Worm (Caenorhabditis elegans) whole organism, late embryonic: ENCODE measurements around the gene T02B11.6.
"Not testable (repeated sequence)": the region's sequence is repeated elsewhere in the genome, so short reads cannot be mapped to it uniquely, and the experiment has no call there.

Experiments
- C08G9.2 ChIP-seq: sonication (generic microtip); optimal IDR thresholded peaks from 2 replicates; lab custom pipeline; 2016; ENCODE audit warnings: mild to moderate bottlenecking, missing genetic modification characterization, moderate library complexity, missing compliant biosample characterization
- K09A11.1 ChIP-seq: sonication (generic microtip); optimal IDR thresholded peaks from 2 replicates; lab custom pipeline; 2017; ENCODE audit warnings: antibody characterized with exemption, mild to moderate bottlenecking, missing genetic modification characterization, missing compliant biosample characterization; ENCODE audit not compliant: insufficient read depth
- Y22D7AL.16 ChIP-seq: sonication (generic microtip); optimal IDR thresholded peaks from 2 replicates; lab custom pipeline; 2016; ENCODE audit warnings: missing genetic modification characterization, missing compliant biosample characterization
- ahr-1 ChIP-seq: sonication (generic microtip); optimal IDR thresholded peaks from 2 replicates; lab custom pipeline; 2016; ENCODE audit warnings: missing genetic modification characterization, missing compliant biosample characterization
- ama-1 ChIP-seq: fragments of 150-350 bp; optimal IDR thresholded peaks from 2 replicates; lab custom pipeline; 2014
- ceh-14 ChIP-seq: sonication (generic microtip); optimal IDR thresholded peaks from 2 replicates; lab custom pipeline; 2016; ENCODE audit warnings: missing genotype, missing genetic modification characterization, missing compliant biosample characterization
- ceh-19 ChIP-seq: fragments of 200-800 bp; sonication (Bioruptor generic); optimal IDR thresholded peaks from 2 replicates; lab custom pipeline; 2018; ENCODE audit warnings: mild to moderate bottlenecking, missing genetic modification characterization, missing compliant biosample characterization
- ceh-24 ChIP-seq: sonication (generic microtip); optimal IDR thresholded peaks from 2 replicates; lab custom pipeline; 2016; ENCODE audit warnings: mild to moderate bottlenecking, missing genetic modification characterization, missing compliant biosample characterization
- ceh-31 ChIP-seq: sonication (generic microtip); optimal IDR thresholded peaks from 2 replicates; lab custom pipeline; 2016; ENCODE audit warnings: missing genetic modification characterization, missing compliant biosample characterization
- ceh-9 ChIP-seq: sonication (generic microtip); optimal IDR thresholded peaks from 2 replicates; lab custom pipeline; 2016; ENCODE audit warnings: mild to moderate bottlenecking, missing genetic modification characterization, inconsistent platforms, missing compliant biosample characterization
- elt-2 ChIP-seq: sonication (generic microtip); optimal IDR thresholded peaks from 2 replicates; lab custom pipeline; 2016; ENCODE audit warnings: missing genetic modification reagents, missing genetic modification characterization, missing compliant biosample characterization
- eyg-1 ChIP-seq: sonication (generic microtip); optimal IDR thresholded peaks from 2 replicates; lab custom pipeline; 2016; ENCODE audit warnings: missing genotype, missing genetic modification characterization, missing compliant biosample characterization
- fkh-10 ChIP-seq: fragments of 150-350 bp; optimal IDR thresholded peaks from 2 replicates; lab custom pipeline; 2014; ENCODE audit warnings: missing biosample characterization, missing genetic modification reagents, missing genetic modification characterization
- gmeb-2 ChIP-seq: sonication (generic microtip); optimal IDR thresholded peaks from 2 replicates; lab custom pipeline; 2016; ENCODE audit warnings: missing genetic modification characterization, inconsistent platforms, missing compliant biosample characterization
- hlh-13 ChIP-seq: fragments of 200-800 bp; sonication (Bioruptor generic); optimal IDR thresholded peaks from 2 replicates; lab custom pipeline; 2018; ENCODE audit warnings: mild to moderate bottlenecking, missing genetic modification characterization, missing compliant biosample characterization
- hlh-15 ChIP-seq: sonication (generic microtip); optimal IDR thresholded peaks from 2 replicates; lab custom pipeline; 2016; ENCODE audit warnings: missing genetic modification characterization, missing compliant biosample characterization
- hlh-30 ChIP-seq: sonication (generic microtip); optimal IDR thresholded peaks from 2 replicates; lab custom pipeline; 2017; ENCODE audit warnings: antibody characterized with exemption, missing genetic modification characterization, missing compliant biosample characterization; ENCODE audit not compliant: insufficient read depth
- hlh-6 ChIP-seq: sonication (generic microtip); optimal IDR thresholded peaks from 2 replicates; lab custom pipeline; 2016; ENCODE audit warnings: missing genotype, missing genetic modification characterization, missing compliant biosample characterization
- madf-2 ChIP-seq: sonication (generic microtip); optimal IDR thresholded peaks from 2 replicates; lab custom pipeline; 2017; ENCODE audit warnings: missing genetic modification characterization, missing compliant biosample characterization
- mec-3 ChIP-seq: sonication (generic microtip); optimal IDR thresholded peaks from 2 replicates; lab custom pipeline; 2016; ENCODE audit warnings: borderline replicate concordance, missing genetic modification characterization, missing compliant biosample characterization
- nfya-1 ChIP-seq: sonication (generic microtip); optimal IDR thresholded peaks from 2 replicates; lab custom pipeline; 2017; ENCODE audit warnings: missing genetic modification characterization, mild to moderate bottlenecking, missing compliant biosample characterization, antibody characterized with exemption, moderate library complexity
- nhr-232 ChIP-seq: sonication (generic microtip); optimal IDR thresholded peaks from 2 replicates; lab custom pipeline; 2016; ENCODE audit warnings: missing genetic modification characterization, missing compliant biosample characterization
- npax-4 ChIP-seq: sonication (generic microtip); optimal IDR thresholded peaks from 2 replicates; lab custom pipeline; 2016; ENCODE audit warnings: missing genetic modification characterization, missing compliant biosample characterization
- odd-2 ChIP-seq: sonication (generic microtip); optimal IDR thresholded peaks from 2 replicates; lab custom pipeline; 2017; ENCODE audit warnings: antibody characterized with exemption, mild to moderate bottlenecking, missing genetic modification characterization, missing compliant biosample characterization
- pha-2 ChIP-seq: sonication (generic microtip); optimal IDR thresholded peaks from 2 replicates; lab custom pipeline; 2017; ENCODE audit warnings: mild to moderate bottlenecking, missing genetic modification characterization, missing compliant biosample characterization
- pha-4 ChIP-seq: fragments of 150-350 bp; optimal IDR thresholded peaks from 2 replicates; lab custom pipeline; 2018; ENCODE audit warnings: missing biosample characterization, missing genetic modification reagents, missing genetic modification characterization
- pqm-1 ChIP-seq: sonication (generic microtip); optimal IDR thresholded peaks from 2 replicates; lab custom pipeline; 2016; ENCODE audit warnings: missing genetic modification characterization, missing compliant biosample characterization
- rnt-1 ChIP-seq: sonication (generic microtip); optimal IDR thresholded peaks from 2 replicates; lab custom pipeline; 2016; ENCODE audit warnings: missing genetic modification characterization, missing compliant biosample characterization
- sdc-2 ChIP-seq: sonication (generic microtip); optimal IDR thresholded peaks from 2 replicates; lab custom pipeline; 2016; ENCODE audit warnings: missing genotype, missing genetic modification characterization, missing compliant biosample characterization
- sox-2 ChIP-seq: fragments of 200-800 bp; sonication (Bioruptor generic); IDR thresholded peaks from 2 replicates; pipeline ENCODE4 v1.3.6; 2022; ENCODE audit warnings: missing genetic modification reagents, missing genetic modification characterization, missing compliant biosample characterization
- syd-9 ChIP-seq: sonication (generic microtip); optimal IDR thresholded peaks from 2 replicates; lab custom pipeline; 2016; ENCODE audit warnings: mild to moderate bottlenecking, missing genetic modification characterization, moderate library complexity, missing compliant biosample characterization
- ttx-3 ChIP-seq: sonication (generic microtip); optimal IDR thresholded peaks from 2 replicates; lab custom pipeline; 2016; ENCODE audit warnings: missing genetic modification reagents, missing genetic modification characterization, missing compliant biosample characterization
- unc-3 ChIP-seq, 2 experiments: fragments of 200-800 bp in 1 of 2; sonication (Bioruptor generic) in 1 of 2; sonication (generic microtip) in 1 of 2; conservative IDR thresholded peaks in 1 of 2; optimal IDR thresholded peaks in 1 of 2; 2 replicates each; pipeline versions ENCODE4 v1.3.6 to Lab custom; 2016 to 2022; ENCODE audit warnings: missing compliant biosample characterization in 2 of 2, missing genetic modification characterization in 2 of 2, missing genetic modification reagents in 1 of 2
- unc-42 ChIP-seq: sonication (generic microtip); optimal IDR thresholded peaks from 2 replicates; lab custom pipeline; 2016; ENCODE audit warnings: missing genotype, missing genetic modification characterization, missing compliant biosample characterization
- zip-5 ChIP-seq: sonication (generic microtip); optimal IDR thresholded peaks from 2 replicates; lab custom pipeline; 2016; ENCODE audit warnings: missing genetic modification characterization, missing compliant biosample characterization
- ztf-16 ChIP-seq: sonication (generic microtip); optimal IDR thresholded peaks from 2 replicates; lab custom pipeline; 2017; ENCODE audit warnings: missing genetic modification characterization, missing compliant biosample characterization

The T02B11.6 gene

DNA sequence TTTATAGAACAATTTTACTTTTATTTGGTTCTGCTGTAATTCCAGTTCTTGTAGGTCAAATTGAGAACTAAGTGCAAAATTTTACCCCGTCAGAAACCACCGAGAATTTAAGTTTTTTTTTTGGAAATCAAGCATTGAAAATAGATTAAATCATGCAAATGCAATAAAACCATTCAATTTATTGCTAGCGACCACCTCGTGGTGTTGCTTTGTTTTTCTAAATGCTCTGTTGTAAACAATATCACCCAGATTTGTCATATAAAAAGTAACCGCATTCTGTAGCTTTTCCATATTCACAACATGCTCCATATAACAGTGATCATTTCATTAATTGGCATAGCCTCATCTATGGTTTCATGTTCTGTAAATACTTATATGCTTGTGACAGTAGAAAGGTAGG is 39.6 kb downstream of the T02B11.6 start, which contains the start of gene srbc-12:
Gene srbc-12 (plus strand): TSS at position 301 of the 400 bp plus-strand sequence.
- TF ChIP-seq pha-4 (no peak), nfya-1 (tag; lab: Kevin White, UChicago) (no peak), ahr-1 (no peak), ztf-16 (tag; lab: Kevin White, UChicago) (no peak), syd-9 (tag; lab: Kevin White, UChicago) (no peak), rnt-1 (tag; lab: Kevin White, UChicago) (no peak), ceh-9 (tag; lab: Kevin White, UChicago) (no peak), odd-2 (no peak), ttx-3 (tag; lab: Kevin White, UChicago) (no peak), unc-3 (GFP tag; conservative IDR thresholded peaks at IDR 0.05; lab: Robert Waterston, UW) (no peak), unc-3 (tag; optimal IDR thresholded peaks at IDR 0.05; lab: Kevin White, UChicago) (no peak), hlh-6 (tag; lab: Kevin White, UChicago) (no peak)

DNA sequence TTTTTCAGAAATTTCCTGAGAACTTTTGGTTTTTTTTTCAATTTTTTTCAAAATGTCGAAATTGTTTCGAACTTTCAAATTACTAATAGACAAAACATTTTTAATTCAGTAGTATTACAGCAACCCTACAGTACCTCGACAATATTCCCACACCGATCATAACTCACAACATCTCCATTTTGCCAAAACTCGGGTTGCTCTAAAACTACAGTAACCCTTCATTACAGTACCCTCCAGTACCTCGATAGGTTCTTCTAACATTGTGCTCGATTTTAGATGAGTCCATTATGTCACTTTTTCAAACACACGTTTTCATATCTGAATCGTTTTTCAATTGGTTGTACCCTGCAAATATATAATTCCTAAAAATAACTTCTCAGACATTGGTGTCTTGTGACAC is 40.1 kb downstream of the T02B11.6 start:
- TF ChIP-seq nhr-232 (tag; lab: Kevin White, UChicago), result no peak
- TF ChIP-seq ceh-19 (GFP tag; lab: Kevin White, UChicago), result no peak
- no peak for TF ChIP-seq hlh-15 (tag; lab: Kevin White, UChicago)
- no peak for TF ChIP-seq hlh-13 (GFP tag; lab: Kevin White, UChicago)
- TF ChIP-seq K09A11.1 (tag; lab: Kevin White, UChicago), result no peak
- TF ChIP-seq sdc-2, result no peak
- TF ChIP-seq elt-2 (tag; lab: Kevin White, UChicago), result no peak
- TF ChIP-seq ttx-3 (tag; lab: Kevin White, UChicago), result no peak
- TF ChIP-seq nfya-1 (tag; lab: Kevin White, UChicago), result no peak
- no peak for TF ChIP-seq C08G9.2 (tag; lab: Kevin White, UChicago)
- no peak for TF ChIP-seq madf-2 (tag; lab: Kevin White, UChicago)

ce11 chrV:847521-847920 is 41.6 kb downstream of the T02B11.6 start, which contains the start of gene srbc-13:
Gene srbc-13 (plus strand): TSS chrV:847821.
- TF ChIP-seq sdc-2, result no peak
- TF ChIP-seq fkh-10 (GFP tag; lab: Kevin White, UChicago), result no peak
- TF ChIP-seq odd-2, result no peak
- TF ChIP-seq sox-2 (GFP tag; lab: Robert Waterston, UW), result no peak
- no peak for TF ChIP-seq ceh-24 (tag; lab: Kevin White, UChicago)
- no peak for TF ChIP-seq zip-5 (tag; lab: Kevin White, UChicago)
- no peak for TF ChIP-seq mec-3 (tag; lab: Kevin White, UChicago)
- TF ChIP-seq gmeb-2 (tag; lab: Kevin White, UChicago), result no peak
- no peak for TF ChIP-seq unc-42 (tag; lab: Kevin White, UChicago)
- TF ChIP-seq eyg-1 (tag; lab: Kevin White, UChicago), result no peak
- no peak for TF ChIP-seq Y22D7AL.16 (tag; lab: Kevin White, UChicago)
- no peak for TF ChIP-seq npax-4 (tag; lab: Kevin White, UChicago)
- TF ChIP-seq pqm-1 (tag; lab: Kevin White, UChicago), result no peak
- TF ChIP-seq ama-1 (lab: Kevin White, UChicago), result no peak
- no peak for TF ChIP-seq ceh-31 (tag; lab: Kevin White, UChicago)

- not testable (repeated sequence) for TF ChIP-seq madf-2 (tag; lab: Kevin White, UChicago); hlh-15 (tag; lab: Kevin White, UChicago); fkh-10 (GFP tag; lab: Kevin White, UChicago)
Observed at ce11 chrV:843118-843517, 46.0 kb downstream of the T02B11.6 start, which contains the start of gene K09C6.8. Gene K09C6.8 (minus strand): TSS chrV:843218.

DNA sequence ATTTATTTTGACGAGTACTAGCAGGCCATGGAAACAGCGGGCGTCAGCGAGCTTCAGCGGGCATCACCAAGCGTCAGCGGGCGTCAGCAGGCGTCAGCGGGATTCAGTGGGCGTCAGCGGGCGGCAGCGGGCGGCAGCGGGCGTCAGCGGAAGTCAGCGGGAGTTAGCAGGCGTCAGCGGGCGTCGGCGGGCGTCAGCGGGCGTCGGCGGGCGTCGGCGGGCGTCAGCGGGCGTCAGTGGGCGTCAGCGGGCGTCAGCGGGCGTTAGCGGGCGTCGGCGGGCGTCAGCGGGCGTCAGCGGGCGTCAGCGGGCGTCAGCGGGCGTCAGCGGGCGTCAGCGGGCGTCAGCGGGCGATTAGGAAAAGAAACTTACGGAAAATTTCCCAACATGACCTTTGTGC is 46.5 kb downstream of the T02B11.6 start:
- TF ChIP-seq hlh-15 (tag; lab: Kevin White, UChicago) (no peak), pqm-1 (tag; lab: Kevin White, UChicago) (no peak), ceh-24 (tag; lab: Kevin White, UChicago) (no peak), hlh-30 (tag; lab: Kevin White, UChicago) (no peak), pha-2 (tag; lab: Kevin White, UChicago) (no peak), hlh-13 (GFP tag; lab: Kevin White, UChicago) (no peak), ceh-14 (tag; lab: Kevin White, UChicago) (no peak)
